Worm (Caenorhabditis elegans) whole organism, late embryonic: Measurements from ENCODE around the gene F53E10.6.

Source experiments
- C08G9.2 ChIP-seq: sonication (generic microtip); optimal IDR thresholded peaks from 2 replicates; lab custom pipeline; 2016; ENCODE audit warnings: mild to moderate bottlenecking, missing genetic modification characterization, moderate library complexity, missing compliant biosample characterization
- C38D4.7 ChIP-seq: fragments of 200-800 bp; sonication (Bioruptor generic); optimal IDR thresholded peaks from 2 replicates; lab custom pipeline; 2018; ENCODE audit warnings: mild to moderate bottlenecking, missing genetic modification characterization, moderate library complexity, missing compliant biosample characterization
- F13H6.1 ChIP-seq: sonication (generic microtip); optimal IDR thresholded peaks from 2 replicates; lab custom pipeline; 2016; ENCODE audit warnings: missing genetic modification characterization, missing compliant biosample characterization
- ceh-18 ChIP-seq: sonication (generic microtip); optimal IDR thresholded peaks from 2 replicates; lab custom pipeline; 2016; ENCODE audit warnings: missing genetic modification characterization, missing compliant biosample characterization
- ceh-30 ChIP-seq: fragments of 150-350 bp; optimal IDR thresholded peaks from 2 replicates; lab custom pipeline; 2014; ENCODE audit warnings: missing biosample characterization, missing genetic modification characterization
- dmd-4 ChIP-seq: sonication (generic microtip); optimal IDR thresholded peaks from 2 replicates; lab custom pipeline; 2016; ENCODE audit warnings: borderline replicate concordance, missing genetic modification characterization, missing compliant biosample characterization
- lin-11 ChIP-seq: fragments of 200-800 bp; sonication (Bioruptor generic); optimal IDR thresholded peaks from 2 replicates; lab custom pipeline; 2018; ENCODE audit warnings: mild to moderate bottlenecking, missing genetic modification characterization, missing compliant biosample characterization
- nhr-11 ChIP-seq: fragments of 150-350 bp; optimal IDR thresholded peaks from 2 replicates; lab custom pipeline; 2014; ENCODE audit warnings: missing biosample characterization, missing genetic modification characterization
- pqm-1 ChIP-seq: sonication (generic microtip); optimal IDR thresholded peaks from 2 replicates; lab custom pipeline; 2016; ENCODE audit warnings: missing genetic modification characterization, missing compliant biosample characterization
- rnt-1 ChIP-seq: sonication (generic microtip); optimal IDR thresholded peaks from 2 replicates; lab custom pipeline; 2016; ENCODE audit warnings: missing genetic modification characterization, missing compliant biosample characterization
- syd-9 ChIP-seq: sonication (generic microtip); optimal IDR thresholded peaks from 2 replicates; lab custom pipeline; 2016; ENCODE audit warnings: mild to moderate bottlenecking, missing genetic modification characterization, moderate library complexity, missing compliant biosample characterization
- unc-3 ChIP-seq, 2 experiments: fragments of 200-800 bp in 1 of 2; sonication (Bioruptor generic) in 1 of 2; sonication (generic microtip) in 1 of 2; conservative IDR thresholded peaks in 1 of 2; optimal IDR thresholded peaks in 1 of 2; 2 replicates each; pipeline versions ENCODE4 v1.3.6 to Lab custom; 2016 to 2022; ENCODE audit warnings: missing compliant biosample characterization in 2 of 2, missing genetic modification characterization in 2 of 2, missing genetic modification reagents in 1 of 2
- unc-42 ChIP-seq: sonication (generic microtip); optimal IDR thresholded peaks from 2 replicates; lab custom pipeline; 2016; ENCODE audit warnings: missing genotype, missing genetic modification characterization, missing compliant biosample characterization

DNA sequence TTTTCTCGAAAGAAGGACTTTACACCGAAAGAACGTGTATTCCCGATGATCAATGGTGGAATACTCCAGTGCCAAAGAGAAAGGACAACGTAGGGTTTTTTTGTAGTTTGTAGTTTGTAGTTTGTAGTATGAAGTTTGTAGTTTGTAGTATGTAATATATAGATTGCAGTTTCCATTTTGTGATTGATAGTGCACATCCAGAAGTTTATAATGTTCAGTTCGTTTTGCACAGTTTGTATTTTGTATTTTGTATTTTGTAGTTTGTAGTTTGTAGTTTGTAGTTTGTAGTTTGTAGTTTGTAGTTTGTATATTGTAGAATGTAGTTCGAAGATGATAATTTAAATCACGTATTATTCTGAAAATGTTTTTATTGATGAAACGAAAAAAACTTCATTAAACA lies 14.6 kb upstream of the F53E10.6 start:
- no peak for TF ChIP-seq rnt-1 (tag; lab: Kevin White, UChicago)
- TF ChIP-seq lin-11 (tag; lab: Kevin White, UChicago): no peak
- TF ChIP-seq C38D4.7 (GFP tag; lab: Kevin White, UChicago): no peak
- TF ChIP-seq pqm-1: no peak
- no peak for TF ChIP-seq F13H6.1 (tag; lab: Kevin White, UChicago)
- no peak for TF ChIP-seq C08G9.2
- TF ChIP-seq dmd-4 (tag; lab: Kevin White, UChicago): no peak
- TF ChIP-seq unc-3 (GFP tag; conservative IDR thresholded peaks at IDR 0.05; lab: Robert Waterston, UW): no peak
- TF ChIP-seq unc-3 (tag; optimal IDR thresholded peaks at IDR 0.05; lab: Kevin White, UChicago): no peak
- no peak for TF ChIP-seq nhr-11 (tag; lab: Kevin White, UChicago)
- no peak for TF ChIP-seq ceh-18
- TF ChIP-seq ceh-30 (tag; lab: Kevin White, UChicago): no peak
- no peak for TF ChIP-seq unc-42 (tag; lab: Kevin White, UChicago)
- no peak for TF ChIP-seq syd-9 (tag; lab: Kevin White, UChicago)
